Worm (Caenorhabditis elegans): ENCODE measurements around the gene inx-5.

The inx-5 gene

DNA sequence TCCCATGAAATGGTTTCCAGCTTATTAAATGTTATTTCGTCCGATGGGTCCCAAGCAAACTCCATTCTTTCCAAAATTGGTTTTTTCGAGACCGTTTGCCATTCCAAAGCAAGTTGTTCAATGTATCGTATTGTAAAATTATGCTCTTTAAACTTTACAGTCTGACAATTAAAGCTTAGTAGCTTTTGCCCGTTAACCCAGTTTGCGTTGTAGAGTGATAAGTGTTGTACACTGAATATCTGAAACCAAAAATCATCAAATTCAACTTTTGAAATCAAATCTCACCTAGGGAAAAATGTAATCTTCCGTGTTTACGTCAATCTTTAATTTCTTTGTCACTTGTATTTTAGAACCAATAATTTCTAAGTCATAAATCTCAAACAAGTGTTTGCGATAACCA, 4.9 kb downstream of the inx-5 start:
- TF ChIP-seq F13C5.2 (tag; optimal IDR thresholded peaks at IDR 0.05), result no peak
- TF ChIP-seq sea-1 (GFP tag; conservative IDR thresholded peaks at IDR 0.05), result no peak
- TF ChIP-seq hmg-4 (GFP tag; optimal IDR thresholded peaks at IDR 0.05), result no peak
- TF ChIP-seq B0310.2 (tag; optimal IDR thresholded peaks at IDR 0.05), result no peak
- TF ChIP-seq ceh-36 (tag; optimal IDR thresholded peaks at IDR 0.05), result no peak
- no peak for TF ChIP-seq ceh-13 (GFP tag; optimal IDR thresholded peaks at IDR 0.05)
- TF ChIP-seq ets-7 (tag; optimal IDR thresholded peaks at IDR 0.05), result no peak
- no peak for TF ChIP-seq aly-1 (tag; optimal IDR thresholded peaks at IDR 0.05)
- no peak for TF ChIP-seq flt-1 (GFP tag; IDR thresholded peaks at IDR 0.05)
- TF ChIP-seq tbx-11 (GFP tag; IDR thresholded peaks at IDR 0.05), result no peak
- no peak for TF ChIP-seq ama-1 (optimal IDR thresholded peaks at IDR 0.05)
- no peak for TF ChIP-seq hmbx-1 (tag; optimal IDR thresholded peaks at IDR 0.05)
- TF ChIP-seq scrt-1 (GFP tag; IDR thresholded peaks at IDR 0.05), result no peak
- TF ChIP-seq tra-4 (tag; optimal IDR thresholded peaks at IDR 0.05), result no peak
- TF ChIP-seq pes-1 (GFP tag; IDR thresholded peaks at IDR 0.05), result no peak
- TF ChIP-seq tbx-37 (GFP tag; conservative IDR thresholded peaks at IDR 0.05), result no peak

DNA sequence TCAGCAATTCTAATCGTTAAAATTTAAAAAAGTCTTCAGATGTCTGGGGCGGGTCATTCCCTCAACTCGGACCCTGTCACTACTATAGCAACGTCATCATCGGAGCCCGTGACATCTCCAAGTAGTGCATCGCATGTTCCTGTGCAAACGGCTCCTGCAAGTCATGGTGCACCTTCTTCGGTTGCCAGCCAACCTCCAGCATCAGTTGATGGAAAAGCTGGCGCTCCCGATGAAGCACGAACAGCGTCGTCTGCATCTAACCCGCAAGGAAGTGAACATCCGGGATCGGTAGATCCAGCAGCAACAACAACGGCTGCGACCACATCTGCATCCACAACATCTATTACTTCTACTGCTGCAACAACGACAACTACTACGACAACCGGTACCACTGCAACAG, 7.6 kb downstream of the inx-5 start, which contains the start of gene R09F10.3:
TSS of gene R09F10.3 (plus strand) at position 40 of the 400 bp plus-strand sequence.
- no peak for TF ChIP-seq ceh-36 (tag; optimal IDR thresholded peaks at IDR 0.05)
- peak; percentile 12 for TF ChIP-seq hmg-4 (GFP tag; optimal IDR thresholded peaks at IDR 0.05)

DNA sequence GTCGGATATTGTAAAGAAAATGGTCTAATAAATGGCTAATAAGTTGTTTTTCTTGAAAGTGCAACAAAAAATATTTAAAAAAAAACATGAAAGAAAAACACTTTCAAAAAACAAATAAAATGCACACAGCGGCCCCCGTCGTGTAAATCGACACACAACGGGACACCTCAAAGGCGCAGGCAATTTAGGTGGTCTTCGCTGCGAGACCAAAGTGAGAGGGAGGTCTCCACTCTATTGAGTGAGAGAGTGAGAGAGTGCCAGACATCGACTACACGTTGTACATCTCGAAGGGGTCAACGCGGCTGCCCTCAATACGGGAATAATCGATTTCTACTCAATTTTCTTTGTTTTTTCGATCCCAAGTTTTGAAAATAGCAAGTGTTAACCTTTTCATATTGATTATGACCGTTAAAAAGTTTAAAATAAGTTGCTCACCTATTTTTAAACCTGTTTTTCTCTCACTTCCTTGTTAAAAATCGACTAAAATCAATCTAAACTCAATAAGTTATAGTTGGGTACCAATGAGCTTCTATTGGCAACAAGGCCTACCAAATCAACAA, 15.4 kb downstream of the inx-5 start, which contains the start of gene sec-16A.2:
TSS of gene sec-16A.2 (plus strand) at position 510 of the 560 bp plus-strand sequence.
- no peak for TF ChIP-seq hnd-1 (tag; optimal IDR thresholded peaks at IDR 0.05)
- no peak for TF ChIP-seq pes-1 (GFP tag; IDR thresholded peaks at IDR 0.05)
- 0 out of 2 replicates have a peak, but pooled peaks have one; percentile 2 for TF ChIP-seq flt-1 (GFP tag; IDR thresholded peaks at IDR 0.05)
- no peak; the same call in 1 of the 2 replicates for TF ChIP-seq tbx-37 (GFP tag; conservative IDR thresholded peaks at IDR 0.05)
- no peak for TF ChIP-seq scrt-1 (GFP tag; IDR thresholded peaks at IDR 0.05)
- peak; percentile 0 for TF ChIP-seq F13C5.2 (tag; optimal IDR thresholded peaks at IDR 0.05)
- TF ChIP-seq hmg-4 (GFP tag; optimal IDR thresholded peaks at IDR 0.05), result peak; percentile 67
- TF ChIP-seq ama-1 (optimal IDR thresholded peaks at IDR 0.05), result no peak

DNA sequence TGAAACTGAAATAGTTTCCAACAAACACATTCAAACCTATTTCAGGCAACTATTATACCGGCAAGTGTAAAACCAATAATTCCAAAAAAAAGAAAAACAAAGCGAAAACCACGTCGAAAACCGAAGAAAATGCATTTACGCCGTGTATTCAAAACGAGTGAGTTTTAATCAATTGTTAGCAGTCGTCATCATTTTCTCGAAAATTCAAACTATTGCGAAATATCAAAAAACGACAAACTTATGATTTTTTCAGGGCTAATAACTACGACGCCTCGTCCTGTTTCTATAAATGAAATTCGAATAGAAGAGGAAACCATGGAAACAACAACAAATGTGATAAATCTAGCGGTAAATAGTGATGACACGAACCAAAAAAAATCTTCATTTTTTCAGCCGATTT, 16.0 kb downstream of the inx-5 start:
- TF ChIP-seq aly-1 (tag; optimal IDR thresholded peaks at IDR 0.05), result no peak
- TF ChIP-seq hnd-1 (tag; optimal IDR thresholded peaks at IDR 0.05), result no peak
- no peak for TF ChIP-seq ceh-36 (tag; optimal IDR thresholded peaks at IDR 0.05)
- no peak for TF ChIP-seq F13C5.2 (tag; optimal IDR thresholded peaks at IDR 0.05)
- no peak for TF ChIP-seq sea-1 (GFP tag; conservative IDR thresholded peaks at IDR 0.05)
- no peak for TF ChIP-seq hmg-4 (GFP tag; optimal IDR thresholded peaks at IDR 0.05)

DNA sequence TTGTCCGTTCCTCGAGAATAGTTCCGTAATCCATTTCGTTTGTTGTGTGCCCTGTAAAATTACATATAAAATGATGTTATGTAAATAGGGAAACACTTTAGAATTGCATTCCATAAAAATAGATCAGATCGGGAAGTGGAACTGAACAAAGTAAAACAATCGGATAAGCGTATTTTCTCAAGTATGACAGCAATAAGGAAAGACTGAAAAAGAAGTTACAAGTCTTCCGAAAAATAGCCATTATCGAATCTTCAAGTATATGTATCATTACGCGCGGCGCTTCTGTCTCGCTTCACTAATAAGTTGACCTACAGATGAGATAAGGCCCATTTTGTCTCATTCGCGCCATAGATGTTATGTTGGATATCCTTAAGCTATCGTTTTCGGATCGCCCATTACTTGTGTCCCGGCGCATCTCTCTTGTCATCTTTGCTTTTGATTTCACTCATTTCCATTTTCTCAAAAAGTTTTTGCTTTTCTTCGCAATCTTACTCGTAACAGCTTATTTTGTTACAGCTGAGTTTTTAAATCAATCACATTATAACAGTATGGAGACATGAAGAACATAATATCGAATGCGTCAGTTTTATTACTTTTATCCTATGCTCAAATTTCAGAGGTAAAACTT, 16.9 kb downstream of the inx-5 start, which contains the start of the genes fis-2 and F13B9.2:
TSS of gene fis-2 (minus strand) at position 51 of the 628 bp plus-strand sequence.
TSS of gene F13B9.2 (plus strand) at position 515 of the 628 bp plus-strand sequence.
- TF ChIP-seq scrt-1 (GFP tag; IDR thresholded peaks at IDR 0.05) (no peak), pes-1 (GFP tag; IDR thresholded peaks at IDR 0.05) (no peak), tra-4 (tag; optimal IDR thresholded peaks at IDR 0.05) (no peak)

DNA sequence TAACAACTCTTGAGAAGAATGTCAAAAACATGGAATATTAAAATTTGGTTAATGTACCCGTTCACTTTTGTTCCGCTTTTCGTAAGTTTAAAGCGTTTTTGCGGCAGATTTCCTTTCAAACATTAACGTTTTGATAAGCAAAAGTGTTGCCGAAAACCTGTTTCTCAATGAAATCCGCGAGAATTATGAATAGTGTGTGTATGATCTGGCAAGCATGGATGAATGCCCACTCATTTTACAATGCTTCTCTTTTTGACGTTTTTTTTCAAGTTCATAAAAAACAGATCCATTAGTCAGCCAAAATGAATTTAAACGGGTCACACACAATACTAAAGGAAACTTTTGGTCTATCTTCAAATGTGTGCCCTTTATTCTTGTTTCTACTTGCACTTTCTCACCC, 18.2 kb downstream of the inx-5 start:
- no peak for TF ChIP-seq B0310.2 (tag; optimal IDR thresholded peaks at IDR 0.05)
- TF ChIP-seq hmg-4 (GFP tag; optimal IDR thresholded peaks at IDR 0.05), result no peak
- TF ChIP-seq sea-1 (GFP tag; conservative IDR thresholded peaks at IDR 0.05), result no peak
- TF ChIP-seq flt-1 (GFP tag; IDR thresholded peaks at IDR 0.05), result no peak

DNA sequence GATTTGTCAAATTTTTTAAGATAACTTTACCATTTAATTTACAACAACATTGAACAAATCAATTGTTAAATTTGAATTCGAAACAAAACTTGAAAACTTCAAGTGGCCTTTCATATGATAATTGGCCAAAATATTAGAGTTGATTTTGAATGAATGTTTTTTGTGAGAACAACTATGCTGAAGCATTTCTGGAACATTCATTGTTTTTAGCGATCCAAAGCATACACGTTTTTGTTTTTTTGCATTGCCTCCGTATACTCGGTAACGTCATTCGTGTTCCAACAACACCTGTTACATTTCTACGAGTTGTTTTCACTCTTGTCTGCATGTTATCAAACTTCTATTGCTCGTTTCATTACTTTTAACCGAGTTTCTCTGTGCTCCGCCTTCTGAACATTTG, 25.2 kb downstream of the inx-5 start:
- no peak for TF ChIP-seq B0310.2 (tag; optimal IDR thresholded peaks at IDR 0.05)
- TF ChIP-seq F13C5.2 (tag; optimal IDR thresholded peaks at IDR 0.05), result no peak
- no peak for TF ChIP-seq scrt-1 (GFP tag; IDR thresholded peaks at IDR 0.05)
- TF ChIP-seq tbx-11 (GFP tag; IDR thresholded peaks at IDR 0.05), result no peak
- TF ChIP-seq hmg-4 (GFP tag; optimal IDR thresholded peaks at IDR 0.05), result no peak

DNA sequence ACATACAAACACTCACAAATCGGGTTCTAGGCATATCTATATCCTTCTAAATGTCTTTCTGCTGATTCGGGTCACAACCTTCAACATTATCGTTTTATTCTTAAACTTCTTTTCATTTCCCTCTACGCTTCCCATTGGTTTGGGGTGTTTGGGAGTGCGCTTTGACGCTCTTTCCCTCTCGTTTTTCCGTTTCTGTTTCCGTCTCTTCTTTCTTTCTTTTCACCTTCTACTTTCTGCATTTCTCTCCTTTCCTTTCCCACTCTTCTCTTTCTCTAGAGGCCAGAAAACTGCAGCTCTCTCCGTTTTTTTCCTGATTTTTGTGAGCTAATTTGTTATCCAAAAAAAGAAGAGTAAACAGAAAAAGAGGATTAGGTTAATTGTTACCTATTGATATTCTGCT, 25.9 kb downstream of the inx-5 start:
- TF ChIP-seq pes-1 (GFP tag; IDR thresholded peaks at IDR 0.05) (no peak), scrt-1 (GFP tag; IDR thresholded peaks at IDR 0.05) (no peak), F13C5.2 (tag; optimal IDR thresholded peaks at IDR 0.05) (no peak), hmbx-1 (tag; optimal IDR thresholded peaks at IDR 0.05) (no peak), ama-1 (optimal IDR thresholded peaks at IDR 0.05) (no peak), tbx-11 (GFP tag; IDR thresholded peaks at IDR 0.05) (no peak), ceh-36 (tag; optimal IDR thresholded peaks at IDR 0.05) (no peak), tbx-37 (GFP tag; conservative IDR thresholded peaks at IDR 0.05) (no peak), hmg-4 (GFP tag; optimal IDR thresholded peaks at IDR 0.05) (no peak), sea-1 (GFP tag; conservative IDR thresholded peaks at IDR 0.05) (no peak), aly-1 (tag; optimal IDR thresholded peaks at IDR 0.05) (no peak), flt-1 (GFP tag; IDR thresholded peaks at IDR 0.05) (no peak), tra-4 (tag; optimal IDR thresholded peaks at IDR 0.05) (no peak), B0310.2 (tag; optimal IDR thresholded peaks at IDR 0.05) (no peak), hnd-1 (tag; optimal IDR thresholded peaks at IDR 0.05) (no peak), ets-7 (tag; optimal IDR thresholded peaks at IDR 0.05) (no peak), ceh-13 (GFP tag; optimal IDR thresholded peaks at IDR 0.05) (no peak)
